Worm (Caenorhabditis elegans) whole organism, L4 larva: ENCODE measurements around the gene T25D3.4.

Source experiments
- Y75B8A.6 ChIP-seq: fragments of 200-800 bp; sonication (Bioruptor generic); IDR thresholded peaks from 2 replicates; pipeline ENCODE4 v1.3.6; 2022; ENCODE audit warnings: missing genetic modification reagents, missing genetic modification characterization, missing compliant biosample characterization
- ZK546.5 ChIP-seq, 2 experiments: sonication (generic microtip); optimal IDR thresholded peaks; 2 replicates each; lab custom pipeline; 2017; ENCODE audit warnings: missing biosample characterization in 2 of 2, missing genetic modification characterization in 2 of 2
- ama-1 ChIP-seq: fragments of 150-350 bp; optimal IDR thresholded peaks from 2 replicates; lab custom pipeline; 2014; ENCODE audit warnings: inconsistent platforms, mixed read lengths
- daf-16 ChIP-seq, 3 experiments: sonication (generic microtip); optimal IDR thresholded peaks; 2 replicates each; lab custom pipeline; 2016 to 2017; ENCODE audit warnings: missing genetic modification characterization in 3 of 3, missing genetic modification reagents in 3 of 3, mild to moderate bottlenecking in 2 of 3, missing compliant biosample characterization in 2 of 3, missing biosample characterization in 1 of 3, moderate library complexity in 1 of 3
- lin-39 ChIP-seq: fragments of 150-350 bp; optimal IDR thresholded peaks from 2 replicates; lab custom pipeline; 2014; ENCODE audit warnings: missing biosample characterization, missing genetic modification reagents, missing genetic modification characterization
- mdl-1 ChIP-seq, 2 experiments: fragments of 150-350 bp in 1 of 2; sonication (generic microtip) in 1 of 2; optimal IDR thresholded peaks; 2 replicates each; lab custom pipeline; 2014 to 2017; ENCODE audit warnings: missing biosample characterization in 2 of 2, missing genetic modification characterization in 2 of 2
- nhr-10 ChIP-seq: fragments of 150-350 bp; optimal IDR thresholded peaks from 2 replicates; lab custom pipeline; 2014; ENCODE audit warnings: missing biosample characterization, missing genetic modification characterization
- pqm-1 ChIP-seq: sonication (generic microtip); optimal IDR thresholded peaks from 2 replicates; lab custom pipeline; 2017; ENCODE audit warnings: missing biosample characterization, missing genetic modification characterization
- rbr-2 ChIP-seq: sonication (generic microtip); optimal IDR thresholded peaks from 2 replicates; lab custom pipeline; 2016; ENCODE audit warnings: missing genotype, missing genetic modification characterization, missing compliant biosample characterization
- unc-39 ChIP-seq: sonication (generic microtip); optimal IDR thresholded peaks from 2 replicates; lab custom pipeline; 2017; ENCODE audit warnings: missing biosample characterization, missing genetic modification characterization

DNA sequence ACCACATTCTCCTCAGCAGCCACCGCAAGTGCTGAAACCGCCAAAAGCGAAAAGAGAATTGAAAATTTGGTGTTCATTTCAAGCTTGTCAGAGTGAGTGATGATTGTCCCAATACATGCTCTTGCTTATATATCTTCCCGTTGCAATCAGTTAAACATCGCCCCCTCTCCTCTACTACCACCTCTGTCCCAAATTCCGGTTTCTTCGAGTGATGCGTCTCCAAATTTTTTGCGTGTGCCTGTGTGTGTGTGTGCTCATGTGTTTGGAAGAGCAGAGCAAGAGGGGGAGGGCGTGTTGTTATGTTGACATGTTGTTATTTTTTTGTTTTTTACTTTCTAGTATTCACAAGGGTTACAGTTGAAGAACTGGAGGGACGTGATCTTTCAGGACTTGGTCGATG, 47.4 kb downstream of the T25D3.4 start, which contains the start of gene abu-11:
- TF ChIP-seq mdl-1 (tag; optimal IDR thresholded peaks at IDR 0.05; lab: Kevin White, UChicago) = no peak
- TF ChIP-seq pqm-1 (tag; lab: Kevin White, UChicago) = no peak
- no peak for TF ChIP-seq lin-39 (tag; lab: Kevin White, UChicago)
- TF ChIP-seq rbr-2 (tag; lab: Kevin White, UChicago) = no peak
- TF ChIP-seq Y75B8A.6 (GFP tag; lab: Robert Waterston, UW) = no peak
- no peak for TF ChIP-seq unc-39 (tag; lab: Kevin White, UChicago)
- no peak for TF ChIP-seq nhr-10
- no peak for TF ChIP-seq ama-1 (lab: Kevin White, UChicago)
- no peak for TF ChIP-seq ZK546.5 (tag; optimal IDR thresholded peaks at IDR 0.05; lab: Kevin White, UChicago)
- no peak for TF ChIP-seq daf-16 (GFP tag; optimal IDR thresholded peaks at IDR 0.05; lab: Kevin White, UChicago)
- TF ChIP-seq daf-16 (tag; optimal IDR thresholded peaks at IDR 0.05; lab: Kevin White, UChicago) = no peak
